Worm (Caenorhabditis elegans): ENCODE results near the gene K11C4.2.

ce11 chrV:6919251-6919650 is 24.4 kb downstream of the K11C4.2 start:
- TF ChIP-seq fkh-6 (tag; optimal IDR thresholded peaks at IDR 0.05) = no peak
- TF ChIP-seq dmd-4 (tag; optimal IDR thresholded peaks at IDR 0.05; ENCODE audit: borderline replicate concordance) = no peak
- no peak for TF ChIP-seq ceh-9 (tag; optimal IDR thresholded peaks at IDR 0.05)
- TF ChIP-seq nfya-1 (tag; optimal IDR thresholded peaks at IDR 0.05) = no peak
- TF ChIP-seq fkh-10 (GFP tag; optimal IDR thresholded peaks at IDR 0.05) = no peak
